Worm (Caenorhabditis elegans) whole organism, late embryonic: ENCODE data around the gene F44G4.7.

Experiments used
- C08G9.2 ChIP-seq: sonication (generic microtip); optimal IDR thresholded peaks from 2 replicates; lab custom pipeline; 2016; ENCODE audit warnings: mild to moderate bottlenecking, missing genetic modification characterization, moderate library complexity, missing compliant biosample characterization
- C38D4.7 ChIP-seq: fragments of 200-800 bp; sonication (Bioruptor generic); optimal IDR thresholded peaks from 2 replicates; lab custom pipeline; 2018; ENCODE audit warnings: mild to moderate bottlenecking, missing genetic modification characterization, moderate library complexity, missing compliant biosample characterization
- F13H6.1 ChIP-seq: sonication (generic microtip); optimal IDR thresholded peaks from 2 replicates; lab custom pipeline; 2016; ENCODE audit warnings: missing genetic modification characterization, missing compliant biosample characterization
- K02D7.2 ChIP-seq: sonication (generic microtip); optimal IDR thresholded peaks from 2 replicates; lab custom pipeline; 2017; ENCODE audit warnings: mild to moderate bottlenecking, missing genetic modification characterization, missing compliant biosample characterization
- K09A11.1 ChIP-seq: sonication (generic microtip); optimal IDR thresholded peaks from 2 replicates; lab custom pipeline; 2017; ENCODE audit warnings: antibody characterized with exemption, mild to moderate bottlenecking, missing genetic modification characterization, missing compliant biosample characterization; ENCODE audit not compliant: insufficient read depth
- T23F11.4 ChIP-seq: fragments of 200-800 bp; sonication (Bioruptor generic); optimal IDR thresholded peaks from 2 replicates; lab custom pipeline; 2018; ENCODE audit warnings: mild to moderate bottlenecking, missing genetic modification characterization, missing compliant biosample characterization
- Y22D7AL.16 ChIP-seq: sonication (generic microtip); optimal IDR thresholded peaks from 2 replicates; lab custom pipeline; 2016; ENCODE audit warnings: missing genetic modification characterization, missing compliant biosample characterization
- ahr-1 ChIP-seq: sonication (generic microtip); optimal IDR thresholded peaks from 2 replicates; lab custom pipeline; 2016; ENCODE audit warnings: missing genetic modification characterization, missing compliant biosample characterization
- ama-1 ChIP-seq: fragments of 150-350 bp; optimal IDR thresholded peaks from 2 replicates; lab custom pipeline; 2014
- ceh-14 ChIP-seq: sonication (generic microtip); optimal IDR thresholded peaks from 2 replicates; lab custom pipeline; 2016; ENCODE audit warnings: missing genotype, missing genetic modification characterization, missing compliant biosample characterization
- ceh-18 ChIP-seq: sonication (generic microtip); optimal IDR thresholded peaks from 2 replicates; lab custom pipeline; 2016; ENCODE audit warnings: missing genetic modification characterization, missing compliant biosample characterization
- ceh-19 ChIP-seq: fragments of 200-800 bp; sonication (Bioruptor generic); optimal IDR thresholded peaks from 2 replicates; lab custom pipeline; 2018; ENCODE audit warnings: mild to moderate bottlenecking, missing genetic modification characterization, missing compliant biosample characterization
- ceh-2 ChIP-seq: sonication (generic microtip); optimal IDR thresholded peaks from 2 replicates; lab custom pipeline; 2016; ENCODE audit warnings: missing genotype, missing genetic modification characterization, missing compliant biosample characterization
- ceh-30 ChIP-seq: fragments of 150-350 bp; optimal IDR thresholded peaks from 2 replicates; lab custom pipeline; 2014; ENCODE audit warnings: missing biosample characterization, missing genetic modification characterization
- ceh-31 ChIP-seq: sonication (generic microtip); optimal IDR thresholded peaks from 2 replicates; lab custom pipeline; 2016; ENCODE audit warnings: missing genetic modification characterization, missing compliant biosample characterization
- ceh-34 ChIP-seq: sonication (generic microtip); optimal IDR thresholded peaks from 2 replicates; lab custom pipeline; 2016; ENCODE audit warnings: mild to moderate bottlenecking, missing genetic modification characterization, missing compliant biosample characterization
- ceh-45 ChIP-seq: fragments of 200-800 bp; sonication (Bioruptor generic); IDR thresholded peaks from 2 replicates; pipeline ENCODE4 v1.3.6; 2022; ENCODE audit warnings: missing genetic modification reagents, missing genetic modification characterization, missing compliant biosample characterization
- ceh-48 ChIP-seq: sonication (generic microtip); optimal IDR thresholded peaks from 2 replicates; lab custom pipeline; 2016; ENCODE audit warnings: missing genetic modification characterization, inconsistent platforms, missing compliant biosample characterization
- ceh-6 ChIP-seq: fragments of 200-800 bp; sonication (Bioruptor generic); optimal IDR thresholded peaks from 2 replicates; lab custom pipeline; 2018; ENCODE audit warnings: mild to moderate bottlenecking, missing genetic modification characterization, missing compliant biosample characterization
- dve-1 ChIP-seq: sonication (generic microtip); optimal IDR thresholded peaks from 2 replicates; lab custom pipeline; 2017; ENCODE audit warnings: antibody characterized with exemption, mild to moderate bottlenecking, missing genetic modification characterization, missing compliant biosample characterization
- elt-4 ChIP-seq: sonication (generic microtip); optimal IDR thresholded peaks from 2 replicates; lab custom pipeline; 2016; ENCODE audit warnings: missing genetic modification characterization, missing compliant biosample characterization
- ets-4 ChIP-seq: sonication (generic microtip); optimal IDR thresholded peaks from 2 replicates; lab custom pipeline; 2016; ENCODE audit warnings: missing genetic modification characterization, missing compliant biosample characterization
- eyg-1 ChIP-seq: sonication (generic microtip); optimal IDR thresholded peaks from 2 replicates; lab custom pipeline; 2016; ENCODE audit warnings: missing genotype, missing genetic modification characterization, missing compliant biosample characterization
- fkh-10 ChIP-seq: fragments of 150-350 bp; optimal IDR thresholded peaks from 2 replicates; lab custom pipeline; 2014; ENCODE audit warnings: missing biosample characterization, missing genetic modification reagents, missing genetic modification characterization
- gmeb-2 ChIP-seq: sonication (generic microtip); optimal IDR thresholded peaks from 2 replicates; lab custom pipeline; 2016; ENCODE audit warnings: missing genetic modification characterization, inconsistent platforms, missing compliant biosample characterization
- hlh-13 ChIP-seq: fragments of 200-800 bp; sonication (Bioruptor generic); optimal IDR thresholded peaks from 2 replicates; lab custom pipeline; 2018; ENCODE audit warnings: mild to moderate bottlenecking, missing genetic modification characterization, missing compliant biosample characterization
- hlh-15 ChIP-seq: sonication (generic microtip); optimal IDR thresholded peaks from 2 replicates; lab custom pipeline; 2016; ENCODE audit warnings: missing genetic modification characterization, missing compliant biosample characterization
- hlh-30 ChIP-seq: sonication (generic microtip); optimal IDR thresholded peaks from 2 replicates; lab custom pipeline; 2017; ENCODE audit warnings: antibody characterized with exemption, missing genetic modification characterization, missing compliant biosample characterization; ENCODE audit not compliant: insufficient read depth
- lim-6 ChIP-seq: sonication (generic microtip); optimal IDR thresholded peaks from 2 replicates; lab custom pipeline; 2016; ENCODE audit warnings: missing genetic modification characterization, missing compliant biosample characterization
- lin-11 ChIP-seq: fragments of 200-800 bp; sonication (Bioruptor generic); optimal IDR thresholded peaks from 2 replicates; lab custom pipeline; 2018; ENCODE audit warnings: mild to moderate bottlenecking, missing genetic modification characterization, missing compliant biosample characterization
- madf-2 ChIP-seq: sonication (generic microtip); optimal IDR thresholded peaks from 2 replicates; lab custom pipeline; 2017; ENCODE audit warnings: missing genetic modification characterization, missing compliant biosample characterization
- mec-3 ChIP-seq: sonication (generic microtip); optimal IDR thresholded peaks from 2 replicates; lab custom pipeline; 2016; ENCODE audit warnings: borderline replicate concordance, missing genetic modification characterization, missing compliant biosample characterization
- nfya-1 ChIP-seq: sonication (generic microtip); optimal IDR thresholded peaks from 2 replicates; lab custom pipeline; 2017; ENCODE audit warnings: missing genetic modification characterization, mild to moderate bottlenecking, missing compliant biosample characterization, antibody characterized with exemption, moderate library complexity
- nhr-11 ChIP-seq: fragments of 150-350 bp; optimal IDR thresholded peaks from 2 replicates; lab custom pipeline; 2014; ENCODE audit warnings: missing biosample characterization, missing genetic modification characterization
- nhr-232 ChIP-seq: sonication (generic microtip); optimal IDR thresholded peaks from 2 replicates; lab custom pipeline; 2016; ENCODE audit warnings: missing genetic modification characterization, missing compliant biosample characterization
- npax-4 ChIP-seq: sonication (generic microtip); optimal IDR thresholded peaks from 2 replicates; lab custom pipeline; 2016; ENCODE audit warnings: missing genetic modification characterization, missing compliant biosample characterization
- pat-9 ChIP-seq: fragments of 200-800 bp; sonication (Bioruptor generic); optimal IDR thresholded peaks from 2 replicates; lab custom pipeline; 2018; ENCODE audit warnings: mild to moderate bottlenecking, missing genetic modification characterization, moderate library complexity, missing compliant biosample characterization
- pros-1 ChIP-seq: fragments of 150-350 bp; optimal IDR thresholded peaks from 2 replicates; lab custom pipeline; 2014; ENCODE audit warnings: missing biosample characterization, missing genetic modification reagents, missing genetic modification characterization
- rnt-1 ChIP-seq: sonication (generic microtip); optimal IDR thresholded peaks from 2 replicates; lab custom pipeline; 2016; ENCODE audit warnings: missing genetic modification characterization, missing compliant biosample characterization
- sdc-2 ChIP-seq: sonication (generic microtip); optimal IDR thresholded peaks from 2 replicates; lab custom pipeline; 2016; ENCODE audit warnings: missing genotype, missing genetic modification characterization, missing compliant biosample characterization
- syd-9 ChIP-seq: sonication (generic microtip); optimal IDR thresholded peaks from 2 replicates; lab custom pipeline; 2016; ENCODE audit warnings: mild to moderate bottlenecking, missing genetic modification characterization, moderate library complexity, missing compliant biosample characterization
- tbx-7 ChIP-seq: sonication (generic microtip); optimal IDR thresholded peaks from 2 replicates; lab custom pipeline; 2016; ENCODE audit warnings: missing genotype, missing genetic modification characterization, missing compliant biosample characterization
- ttx-3 ChIP-seq: sonication (generic microtip); optimal IDR thresholded peaks from 2 replicates; lab custom pipeline; 2016; ENCODE audit warnings: missing genetic modification reagents, missing genetic modification characterization, missing compliant biosample characterization
- unc-3 ChIP-seq, 2 experiments: fragments of 200-800 bp in 1 of 2; sonication (Bioruptor generic) in 1 of 2; sonication (generic microtip) in 1 of 2; conservative IDR thresholded peaks in 1 of 2; optimal IDR thresholded peaks in 1 of 2; 2 replicates each; pipeline versions ENCODE4 v1.3.6 to Lab custom; 2016 to 2022; ENCODE audit warnings: missing compliant biosample characterization in 2 of 2, missing genetic modification characterization in 2 of 2, missing genetic modification reagents in 1 of 2
- unc-42 ChIP-seq: sonication (generic microtip); optimal IDR thresholded peaks from 2 replicates; lab custom pipeline; 2016; ENCODE audit warnings: missing genotype, missing genetic modification characterization, missing compliant biosample characterization
- unc-55 ChIP-seq: sonication (generic microtip); optimal IDR thresholded peaks from 2 replicates; lab custom pipeline; 2017; ENCODE audit warnings: missing biosample characterization, missing genetic modification reagents, missing genetic modification characterization
- unc-86 ChIP-seq: sonication (generic microtip); optimal IDR thresholded peaks from 2 replicates; lab custom pipeline; 2016; ENCODE audit warnings: missing genetic modification characterization, missing compliant biosample characterization
- zip-5 ChIP-seq: sonication (generic microtip); optimal IDR thresholded peaks from 2 replicates; lab custom pipeline; 2016; ENCODE audit warnings: missing genetic modification characterization, missing compliant biosample characterization
- ztf-16 ChIP-seq: sonication (generic microtip); optimal IDR thresholded peaks from 2 replicates; lab custom pipeline; 2017; ENCODE audit warnings: missing genetic modification characterization, missing compliant biosample characterization

F44G4.7 gene

ce11 chrII:9005067-9005466, at the start of gene F44G4.7:
Gene F44G4.7 (minus strand): TSS chrII:9005167.
- TF ChIP-seq F13H6.1 (tag; lab: Kevin White, UChicago) (no peak), ceh-48 (tag; lab: Kevin White, UChicago) (no peak), npax-4 (tag; lab: Kevin White, UChicago) (no peak), Y22D7AL.16 (tag; lab: Kevin White, UChicago) (no peak), ceh-14 (tag; lab: Kevin White, UChicago) (no peak), ama-1 (lab: Kevin White, UChicago) (no peak), gmeb-2 (tag; lab: Kevin White, UChicago) (no peak), fkh-10 (GFP tag; lab: Kevin White, UChicago) (no peak)
- TF ChIP-seq, all 69 proteins: peak for 0

DNA sequence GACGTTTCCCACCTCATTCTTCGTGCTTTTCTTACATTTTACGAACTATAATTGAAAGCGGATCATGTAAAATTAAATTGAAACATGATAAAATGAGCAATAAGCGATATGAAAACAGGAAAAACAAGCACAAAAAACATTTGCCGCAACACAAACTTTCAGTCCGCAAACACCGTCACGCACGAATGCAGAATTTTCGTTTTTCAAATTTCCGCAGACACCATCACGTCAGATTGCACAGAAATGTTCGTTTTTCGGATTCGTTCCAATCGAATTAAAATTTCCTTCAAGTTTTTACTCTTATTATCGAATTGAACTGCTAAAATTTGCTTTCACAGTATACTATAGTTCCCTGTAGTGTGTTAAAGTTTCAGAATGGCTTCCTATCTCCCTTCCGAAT, 49.6 kb upstream of the F44G4.7 start, which contains the start of gene chmp-7:
Gene chmp-7, plus strand, starts transcription at position 369 of the 400 bp plus-strand sequence.
- TF ChIP-seq hlh-13 (GFP tag; lab: Kevin White, UChicago) (no peak), sdc-2 (tag; lab: Kevin White, UChicago) (no peak), unc-86 (tag; lab: Kevin White, UChicago) (peak; percentile 42), nhr-11 (no peak), elt-4 (tag; lab: Kevin White, UChicago) (no peak), T23F11.4 (no peak), ceh-6 (GFP tag; lab: Kevin White, UChicago) (no peak), nfya-1 (tag; lab: Kevin White, UChicago) (peak; percentile 70), tbx-7 (tag; lab: Kevin White, UChicago) (no peak), C38D4.7 (no peak), unc-42 (tag; lab: Kevin White, UChicago) (peak; percentile 93), ttx-3 (no peak), ets-4 (tag; lab: Kevin White, UChicago) (no peak), zip-5 (tag; lab: Kevin White, UChicago) (no peak), pros-1 (tag; lab: Kevin White, UChicago) (no peak), K02D7.2 (tag; lab: Kevin White, UChicago) (no peak), pat-9 (peak; percentile 48), ceh-19 (GFP tag; lab: Kevin White, UChicago) (peak; percentile 9), K09A11.1 (tag; lab: Kevin White, UChicago) (no peak), hlh-15 (tag; lab: Kevin White, UChicago) (no peak), ahr-1 (tag; lab: Kevin White, UChicago) (no peak), nhr-232 (tag; lab: Kevin White, UChicago) (no peak), ceh-2 (peak; percentile 0), ceh-34 (tag; lab: Kevin White, UChicago) (no peak), dve-1 (tag; lab: Kevin White, UChicago) (peak; percentile 22), ceh-30 (tag; lab: Kevin White, UChicago) (peak; percentile 89), ceh-45 (peak; percentile 49; the same call in 1 of the 2 replicates), C08G9.2 (peak; percentile 34), ceh-18 (tag; lab: Kevin White, UChicago) (peak; percentile 55), hlh-30 (tag; lab: Kevin White, UChicago) (no peak), Y22D7AL.16 (tag; lab: Kevin White, UChicago) (no peak), npax-4 (tag; lab: Kevin White, UChicago) (no peak), eyg-1 (tag; lab: Kevin White, UChicago) (no peak), ceh-31 (tag; lab: Kevin White, UChicago) (peak; percentile 60), lin-11 (tag; lab: Kevin White, UChicago) (no peak), madf-2 (peak; percentile 52), syd-9 (no peak), ztf-16 (tag; lab: Kevin White, UChicago) (peak; percentile 59), gmeb-2 (tag; lab: Kevin White, UChicago) (no peak), fkh-10 (GFP tag; lab: Kevin White, UChicago) (no peak), ceh-48 (tag; lab: Kevin White, UChicago) (no peak), unc-55 (peak; percentile 87), rnt-1 (tag; lab: Kevin White, UChicago) (peak; percentile 64), ama-1 (lab: Kevin White, UChicago) (no peak), lim-6 (tag; lab: Kevin White, UChicago) (no peak), unc-3 (GFP tag; conservative IDR thresholded peaks at IDR 0.05; lab: Robert Waterston, UW) (no peak), unc-3 (tag; optimal IDR thresholded peaks at IDR 0.05; lab: Kevin White, UChicago) (peak; percentile 9), mec-3 (no peak)
